Fruit fly (Drosophila melanogaster) whole organism, embryonic: Measurements from ENCODE around the gene Rilpl.

Experiments
- Atf-2 ChIP-seq: fragments of 200-800 bp; sonication (Bioruptor generic); optimal IDR thresholded peaks from 2 replicates; lab custom pipeline; 2016; ENCODE audit warnings: missing biosample characterization, missing genetic modification characterization
- CG10147 ChIP-seq: fragments of 200-800 bp; sonication (Bioruptor generic); optimal IDR thresholded peaks from 2 replicates; lab custom pipeline; 2019; ENCODE audit warnings: missing biosample characterization, mild to moderate bottlenecking, missing genetic modification characterization, moderate library complexity
- CG10209 ChIP-seq: fragments of 200-800 bp; sonication (Bioruptor generic); optimal IDR thresholded peaks from 3 replicates; lab custom pipeline; 2017; ENCODE audit warnings: missing biosample characterization, mild to moderate bottlenecking, missing genetic modification characterization, missing genetic modification reagents
- CG12104 ChIP-seq: fragments of 200-800 bp; sonication (Bioruptor generic); optimal IDR thresholded peaks from 3 replicates; lab custom pipeline; 2016; ENCODE audit warnings: missing biosample characterization, missing genetic modification characterization
- CG12219 ChIP-seq: fragments of 200-800 bp; sonication (Bioruptor generic); optimal IDR thresholded peaks from 3 replicates; lab custom pipeline; 2018; ENCODE audit warnings: missing biosample characterization, mild to moderate bottlenecking, missing genetic modification characterization
- CG1233 ChIP-seq: fragments of 200-800 bp; sonication (Bioruptor generic); optimal IDR thresholded peaks from 4 replicates; lab custom pipeline; 2018; ENCODE audit warnings: missing biosample characterization, mild to moderate bottlenecking, missing genetic modification characterization
- CG13775 ChIP-seq: fragments of 200-800 bp; sonication (Bioruptor generic); optimal IDR thresholded peaks from 3 replicates; lab custom pipeline; 2017; ENCODE audit warnings: missing biosample characterization, mild to moderate bottlenecking, missing genetic modification characterization
- CG15073 ChIP-seq: fragments of 200-800 bp; sonication (Bioruptor generic); optimal IDR thresholded peaks from 2 replicates; lab custom pipeline; 2016; ENCODE audit warnings: missing biosample characterization, missing genetic modification characterization
- CG1529 ChIP-seq: fragments of 200-800 bp; sonication (Bioruptor generic); optimal IDR thresholded peaks from 3 replicates; lab custom pipeline; 2018; ENCODE audit warnings: missing biosample characterization, missing genetic modification characterization
- CG15514 ChIP-seq: fragments of 200-800 bp; sonication (Bioruptor generic); optimal IDR thresholded peaks from 3 replicates; lab custom pipeline; 2017; ENCODE audit warnings: missing biosample characterization, missing genetic modification characterization, mild to moderate bottlenecking, moderate library complexity, missing genetic modification reagents
- CG1602 ChIP-seq: fragments of 200-800 bp; sonication (Bioruptor generic); optimal IDR thresholded peaks from 3 replicates; lab custom pipeline; 2016; ENCODE audit warnings: missing biosample characterization, missing genetic modification characterization
- CG17186 ChIP-seq: fragments of 200-800 bp; sonication (Bioruptor generic); optimal IDR thresholded peaks from 3 replicates; lab custom pipeline; 2017; ENCODE audit warnings: missing biosample characterization, missing genetic modification reagents, missing genetic modification characterization
- CG17385 ChIP-seq: fragments of 200-800 bp; sonication (Bioruptor generic); optimal IDR thresholded peaks from 3 replicates; lab custom pipeline; 2018; ENCODE audit warnings: missing biosample characterization, mild to moderate bottlenecking, missing genetic modification characterization
- CG1832 ChIP-seq: fragments of 200-800 bp; sonication (Bioruptor generic); optimal IDR thresholded peaks from 2 replicates; lab custom pipeline; 2017; ENCODE audit warnings: missing biosample characterization, mild to moderate bottlenecking, missing genetic modification characterization, inconsistent platforms
- CG30020 ChIP-seq: fragments of 200-800 bp; optimal IDR thresholded peaks from 2 replicates; lab custom pipeline; 2019; ENCODE audit warnings: missing biosample characterization, mild to moderate bottlenecking, missing genetic modification characterization, moderate library complexity
- CG3847 ChIP-seq: fragments of 200-800 bp; sonication (Bioruptor generic); IDR thresholded peaks from 2 replicates; pipeline ENCODE4 v1.3.6; 2022; ENCODE audit warnings: missing biosample characterization, missing genetic modification characterization
- CG43689 ChIP-seq: fragments of 200-800 bp; sonication (Bioruptor generic); IDR thresholded peaks from 2 replicates; pipeline ENCODE4 v1.3.6; 2022; ENCODE audit warnings: missing biosample characterization, missing genetic modification characterization
- CG8281 ChIP-seq: fragments of 200-800 bp; sonication (Bioruptor generic); optimal IDR thresholded peaks from 2 replicates; lab custom pipeline; 2018; ENCODE audit warnings: missing biosample characterization, mild to moderate bottlenecking, missing genetic modification characterization, moderate library complexity
- CG8290 ChIP-seq, 3 experiments: fragments of 200-800 bp; sonication (Bioruptor generic); optimal IDR thresholded peaks; 2 replicates each; lab custom pipeline; 2016 to 2019; ENCODE audit warnings: missing biosample characterization in 3 of 3, missing genetic modification characterization in 3 of 3, mild to moderate bottlenecking in 2 of 3, moderate library complexity in 1 of 3
- CG9215 ChIP-seq: fragments of 200-800 bp; sonication (Bioruptor generic); IDR thresholded peaks from 2 replicates; pipeline ENCODE4 v1.3.6; 2022; ENCODE audit warnings: missing biosample characterization, missing genetic modification characterization
- CG9797 ChIP-seq: fragments of 200-800 bp; sonication (Bioruptor generic); optimal IDR thresholded peaks from 3 replicates; lab custom pipeline; 2018; ENCODE audit warnings: missing biosample characterization, mild to moderate bottlenecking, missing genetic modification characterization
- CTCF ChIP-seq: fragments of 200-800 bp; sonication (Bioruptor generic); optimal IDR thresholded peaks from 2 replicates; lab custom pipeline; 2017; ENCODE audit warnings: missing biosample characterization, mild to moderate bottlenecking, missing genetic modification characterization, moderate library complexity
- Dbx ChIP-seq: fragments of 200-800 bp; sonication (Bioruptor generic); IDR thresholded peaks from 3 replicates; pipeline ENCODE4 v1.3.6; 2022; ENCODE audit warnings: missing biosample characterization, missing genetic modification characterization
- H15 ChIP-seq: fragments of 200-800 bp; sonication (Bioruptor generic); IDR thresholded peaks from 3 replicates; pipeline ENCODE4 v1.3.6; 2022; ENCODE audit warnings: missing biosample characterization, missing genetic modification characterization
- HLH3B ChIP-seq: fragments of 200-800 bp; sonication (Bioruptor generic); IDR thresholded peaks from 2 replicates; pipeline ENCODE4 v1.3.6; 2022; ENCODE audit warnings: missing biosample characterization, missing genetic modification characterization
- Lim3 ChIP-seq: fragments of 200-800 bp; sonication (Bioruptor generic); IDR thresholded peaks from 2 replicates; pipeline ENCODE4 v1.3.6; 2022; ENCODE audit warnings: missing biosample characterization, missing genetic modification characterization
- Poxn ChIP-seq: fragments of 200-800 bp; sonication (Bioruptor generic); IDR thresholded peaks from 2 replicates; pipeline ENCODE4 v1.3.6; 2022; ENCODE audit warnings: missing biosample characterization, missing genetic modification characterization
- Ravus ChIP-seq: fragments of 200-800 bp; sonication (Bioruptor generic); IDR thresholded peaks from 2 replicates; pipeline ENCODE4 v1.3.6; 2022; ENCODE audit warnings: missing biosample characterization, missing genetic modification characterization
- Trl ChIP-seq, 3 experiments: fragments of >200 bp in 2 of 3; fragments of 200-800 bp in 1 of 3; sonication (Bioruptor generic) in 1 of 3; optimal IDR thresholded peaks; 2 replicates in 1 of 3; 3 replicates in 2 of 3; lab custom pipeline; 2016 to 2017; ENCODE audit warnings: missing biosample characterization in 1 of 3, missing genetic modification characterization in 1 of 3
- YL-1 ChIP-seq: fragments of 200-800 bp; sonication (Bioruptor generic); optimal IDR thresholded peaks from 3 replicates; lab custom pipeline; 2017; ENCODE audit warnings: missing biosample characterization, mild to moderate bottlenecking, missing genetic modification characterization
- ac ChIP-seq: fragments of 200-800 bp; sonication (Bioruptor generic); optimal IDR thresholded peaks from 3 replicates; lab custom pipeline; 2017; ENCODE audit warnings: missing biosample characterization, mild to moderate bottlenecking, missing genetic modification characterization
- ato ChIP-seq: fragments of 200-800 bp; sonication (Bioruptor generic); IDR thresholded peaks from 2 replicates; pipeline ENCODE4 v1.3.6; 2022; ENCODE audit warnings: missing biosample characterization, missing genetic modification characterization; ENCODE audit not compliant: partially characterized antibody
- bab2 ChIP-seq: fragments of 200-800 bp; sonication (Bioruptor generic); optimal IDR thresholded peaks from 2 replicates; lab custom pipeline; 2016; ENCODE audit warnings: missing biosample characterization, missing genetic modification characterization
- chm ChIP-seq: fragments of 200-800 bp; sonication (Bioruptor generic); IDR thresholded peaks from 2 replicates; pipeline ENCODE4 v1.3.6; 2022; ENCODE audit warnings: missing biosample characterization, missing genetic modification characterization
- dimm ChIP-seq: fragments of 200-800 bp; sonication (Bioruptor generic); IDR thresholded peaks from 2 replicates; pipeline ENCODE4 v1.3.6; 2022; ENCODE audit warnings: missing biosample characterization, missing genetic modification characterization
- en ChIP-seq: fragments of 200-800 bp; sonication (Bioruptor generic); optimal IDR thresholded peaks from 2 replicates; lab custom pipeline; 2016; ENCODE audit warnings: missing biosample characterization, missing genetic modification characterization
- eve ChIP-seq, 2 experiments: fragments of >200 bp; optimal IDR thresholded peaks; 2 replicates each; lab custom pipeline; 2017; ENCODE audit warnings: missing biosample characterization in 2 of 2, missing genetic modification characterization in 2 of 2
- fd3F ChIP-seq: fragments of 200-800 bp; sonication (Bioruptor generic); optimal IDR thresholded peaks from 2 replicates; lab custom pipeline; 2018; ENCODE audit warnings: missing biosample characterization, mild to moderate bottlenecking, missing genetic modification characterization, moderate library complexity
- ftz-f1 ChIP-seq: fragments of 200-800 bp; sonication (Bioruptor generic); optimal IDR thresholded peaks from 2 replicates; lab custom pipeline; 2016; ENCODE audit warnings: missing biosample characterization, missing genetic modification characterization
- fu2 ChIP-seq: fragments of 200-800 bp; sonication (Bioruptor generic); optimal IDR thresholded peaks from 2 replicates; lab custom pipeline; 2016; ENCODE audit warnings: missing biosample characterization, missing genetic modification characterization
- ro ChIP-seq: fragments of 200-800 bp; sonication (Bioruptor generic); IDR thresholded peaks from 2 replicates; pipeline ENCODE4 v1.3.6; 2022; ENCODE audit warnings: missing biosample characterization, missing genetic modification characterization
- sc ChIP-seq, 3 experiments: fragments of >200 bp in 2 of 3; fragments of 200-800 bp in 1 of 3; sonication (Bioruptor generic) in 1 of 3; optimal IDR thresholded peaks; 2 replicates in 2 of 3; 3 replicates in 1 of 3; lab custom pipeline; 2017; ENCODE audit warnings: mild to moderate bottlenecking in 1 of 3, missing biosample characterization in 1 of 3, missing genetic modification characterization in 1 of 3, missing genetic modification reagents in 1 of 3
- sens-2 ChIP-seq: fragments of 200-800 bp; sonication (Bioruptor generic); IDR thresholded peaks from 2 replicates; pipeline ENCODE4 v1.3.6; 2022; ENCODE audit warnings: missing biosample characterization, missing genetic modification characterization
- sisA ChIP-seq: fragments of 200-800 bp; sonication (Bioruptor generic); IDR thresholded peaks from 2 replicates; pipeline ENCODE4 v1.3.6; 2022; ENCODE audit warnings: missing biosample characterization, missing genetic modification characterization
- sna ChIP-seq: fragments of 200-800 bp; sonication (Bioruptor generic); IDR thresholded peaks from 2 replicates; pipeline ENCODE4 v1.3.6; 2022; ENCODE audit warnings: missing biosample characterization, missing genetic modification characterization; ENCODE audit not compliant: partially characterized antibody
- sqz ChIP-seq: fragments of 200-800 bp; sonication (Bioruptor generic); optimal IDR thresholded peaks from 3 replicates; lab custom pipeline; 2018; ENCODE audit warnings: missing biosample characterization, mild to moderate bottlenecking, missing genetic modification characterization
- stwl ChIP-seq: fragments of 200-800 bp; sonication (Bioruptor generic); optimal IDR thresholded peaks from 3 replicates; lab custom pipeline; 2018; ENCODE audit warnings: missing biosample characterization, mild to moderate bottlenecking, missing genetic modification characterization, moderate library complexity
- ttk ChIP-seq: fragments of 200-800 bp; sonication (Bioruptor generic); IDR thresholded peaks from 2 replicates; pipeline ENCODE4 v2.1.2; 2022; ENCODE audit warnings: missing biosample characterization, missing genetic modification characterization
- wor ChIP-seq: fragments of 200-800 bp; sonication (Bioruptor generic); IDR thresholded peaks from 2 replicates; pipeline ENCODE4 v1.3.6; 2022; ENCODE audit warnings: missing biosample characterization, missing genetic modification characterization

Rilpl gene

DNA sequence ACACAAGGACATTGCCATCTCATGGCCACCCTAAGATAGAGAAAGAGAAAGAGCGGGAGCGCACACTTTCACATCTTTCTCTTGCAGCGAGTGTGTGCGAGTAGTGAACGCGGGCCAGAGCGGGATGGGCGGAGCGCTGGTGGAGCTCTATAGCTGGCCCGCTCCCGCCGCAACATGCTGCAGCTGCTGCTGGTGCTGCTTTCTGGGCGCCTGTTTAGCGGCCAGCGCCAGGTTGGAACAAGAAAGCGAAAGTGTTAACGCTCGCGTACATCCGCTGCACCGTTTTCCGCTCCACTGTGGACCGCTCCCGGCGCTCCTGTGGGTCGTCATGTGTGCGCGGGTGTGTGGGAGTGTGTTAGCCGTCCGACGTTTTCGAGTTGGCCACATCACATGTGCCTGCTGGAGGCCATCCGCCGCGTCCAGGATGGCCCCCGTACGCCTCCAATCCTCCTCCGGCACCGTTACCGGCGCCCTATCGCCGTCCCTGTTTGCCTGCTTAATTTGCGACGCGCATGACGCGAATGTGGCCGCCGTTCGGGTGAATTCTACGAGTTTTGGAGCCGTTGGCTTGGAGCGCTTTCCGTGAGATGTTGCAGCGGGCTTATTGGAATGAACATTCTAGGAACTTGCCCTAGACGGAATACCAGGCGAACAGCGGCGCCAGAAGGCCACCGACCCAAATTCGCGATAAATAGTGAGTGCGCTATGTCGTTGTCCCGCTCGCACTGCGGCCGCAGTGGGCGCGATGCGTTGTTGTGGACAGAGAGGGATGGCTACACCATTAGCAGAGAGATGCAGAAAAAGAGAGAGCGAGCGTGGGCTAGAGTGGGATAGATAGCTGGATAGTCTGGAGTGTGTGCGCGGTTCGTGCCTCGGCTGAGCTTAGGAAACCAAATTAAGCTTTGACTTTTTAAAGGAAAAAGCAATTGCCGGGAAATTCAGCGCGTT is 6.5 kb downstream of the Rilpl start (continued):
- no peak for TF ChIP-seq fd3F (GFP tag; lab: Kevin White, UChicago)
- TF ChIP-seq CG17385: no peak
- TF ChIP-seq YL-1 (GFP tag; lab: Kevin White, UChicago): peak; percentile 45
- TF ChIP-seq ftz-f1 (GFP tag; lab: Kevin White, UChicago): peak; percentile 76
- no peak for TF ChIP-seq ro
- TF ChIP-seq CG12219 (GFP tag; lab: Kevin White, UChicago): no peak
- TF ChIP-seq Dbx (GFP tag; lab: Robert Waterston, UW): no peak
- no peak for TF ChIP-seq Atf-2 (GFP tag; lab: Kevin White, UChicago)
- TF ChIP-seq CG1233 (GFP tag; lab: Kevin White, UChicago): no peak
- TF ChIP-seq wor (GFP tag; lab: Robert Waterston, UW): no peak
- TF ChIP-seq Lim3 (GFP tag; lab: Robert Waterston, UW): no peak
- no peak for TF ChIP-seq Poxn
- TF ChIP-seq CG43689 (GFP tag; lab: Robert Waterston, UW): no peak
- TF ChIP-seq CG1832 (GFP tag; lab: Kevin White, UChicago): peak; percentile 99
- TF ChIP-seq bab2 (GFP tag; lab: Kevin White, UChicago): no peak
- no peak for TF ChIP-seq CG13775
- peak; percentile 69 for TF ChIP-seq CG15514 (GFP tag; lab: Kevin White, UChicago)
- no peak for TF ChIP-seq sens-2
- TF ChIP-seq CG9797: peak; percentile 16
- TF ChIP-seq ato: peak; percentile 43; the same call in 1 of the 2 replicates
- TF ChIP-seq CTCF: peak; percentile 60
- TF ChIP-seq CG8281 (tag; lab: Kevin White, UChicago): no peak
- no peak for TF ChIP-seq Ravus
- peak; percentile 63 for TF ChIP-seq sqz
- peak; percentile 27 for TF ChIP-seq stwl
- TF ChIP-seq chm: no peak
- TF ChIP-seq Trl (optimal IDR thresholded peaks at IDR 0.05; lab: Kevin White, UChicago): peak; percentile 24 to 69
- no peak for TF ChIP-seq Trl (GFP tag; optimal IDR thresholded peaks at IDR 0.05; lab: Kevin White, UChicago)
- TF ChIP-seq dimm (GFP tag; lab: Robert Waterston, UW): no peak
- TF ChIP-seq CG12104 (GFP tag; lab: Kevin White, UChicago): no peak
- no peak for TF ChIP-seq HLH3B (GFP tag; lab: Robert Waterston, UW)
- no peak for TF ChIP-seq CG10147
- peak; percentile 60 for TF ChIP-seq CG8290 (GFP tag; optimal IDR thresholded peaks at IDR 0.05; lab: Kevin White, UChicago)
- TF ChIP-seq CG8290 (tag; optimal IDR thresholded peaks at IDR 0.05; lab: Kevin White, UChicago): peak in 1 of 2 experiments; percentile 85
- no peak for TF ChIP-seq H15
- TF ChIP-seq CG9215 (GFP tag; lab: Robert Waterston, UW): peak; percentile 23
- TF ChIP-seq CG30020 (tag; lab: Kevin White, UChicago): no peak
- TF ChIP-seq CG1602 (GFP tag; lab: Kevin White, UChicago): no peak
- no peak for TF ChIP-seq fu2 (GFP tag; lab: Kevin White, UChicago)
- no peak for TF ChIP-seq eve (GFP tag; optimal IDR thresholded peaks at IDR 0.05; lab: Kevin White, UChicago)
- peak; percentile 52 for TF ChIP-seq sna
- TF ChIP-seq CG17186 (GFP tag; lab: Kevin White, UChicago): no peak
- no peak for TF ChIP-seq en
- no peak for TF ChIP-seq CG15073 (GFP tag; lab: Kevin White, UChicago)
- no peak for TF ChIP-seq CG10209
- no peak for TF ChIP-seq ttk
- no peak for TF ChIP-seq ac (GFP tag; lab: Kevin White, UChicago)
- no peak for TF ChIP-seq sc (optimal IDR thresholded peaks at IDR 0.05; lab: Kevin White, UChicago)
- no peak for TF ChIP-seq sc (GFP tag; optimal IDR thresholded peaks at IDR 0.05; lab: Kevin White, UChicago)
- no peak for TF ChIP-seq CG3847
- no peak for TF ChIP-seq sisA
- TF ChIP-seq CG1529 (GFP tag; lab: Kevin White, UChicago): peak; percentile 32
